Worm (Caenorhabditis elegans) whole organism, midembryonic: Measurements from ENCODE around the gene fbxb-15.

Source experiments
- flt-1 ChIP-seq: fragments of 200-800 bp; sonication (Bioruptor generic); IDR thresholded peaks from 2 replicates; pipeline ENCODE4 v1.3.6; 2022; ENCODE audit warnings: missing genetic modification characterization, missing compliant biosample characterization
- ref-1 ChIP-seq: fragments of 200-800 bp; sonication (Bioruptor generic); conservative IDR thresholded peaks from 2 replicates; pipeline ENCODE4 v1.3.6; 2022; ENCODE audit warnings: missing genetic modification reagents, missing genetic modification characterization, missing compliant biosample characterization
- ztf-29 ChIP-seq: fragments of 200-800 bp; sonication (Bioruptor generic); IDR thresholded peaks from 2 replicates; pipeline ENCODE4 v1.3.6; 2022; ENCODE audit warnings: missing genetic modification reagents, missing genetic modification characterization, missing compliant biosample characterization

ce11 chrII:1607575-1607974, 45.7 kb downstream of the fbxb-15 start:
- TF ChIP-seq ztf-29 (GFP tag; lab: Robert Waterston, UW) (no peak), ref-1 (GFP tag; lab: Robert Waterston, UW) (no peak), flt-1 (GFP tag; lab: Robert Waterston, UW) (no peak)
